Fruit fly (Drosophila melanogaster) whole organism, prepupa: ENCODE data around the gene CG14391.

Experiments
- Blimp-1 ChIP-seq: fragments of 200-800 bp; sonication (Bioruptor generic); optimal IDR thresholded peaks from 3 replicates; lab custom pipeline; 2017; ENCODE audit warnings: missing biosample characterization, missing genetic modification characterization, mild to moderate bottlenecking, moderate library complexity, missing genetic modification reagents
- CG11294 ChIP-seq: fragments of 200-800 bp; sonication (Bioruptor generic); IDR thresholded peaks from 2 replicates; pipeline ENCODE4 v1.3.6; 2022; ENCODE audit warnings: missing biosample characterization, missing genetic modification characterization
- CG11762 ChIP-seq: fragments of 200-800 bp; sonication (Bioruptor generic); optimal IDR thresholded peaks from 3 replicates; lab custom pipeline; 2016; ENCODE audit warnings: missing biosample characterization, missing genetic modification characterization; ENCODE audit not compliant: insufficient read depth
- CG11902 ChIP-seq: fragments of 200-800 bp; sonication (Bioruptor generic); optimal IDR thresholded peaks from 3 replicates; lab custom pipeline; 2016; ENCODE audit warnings: missing biosample characterization, missing genetic modification characterization
- CG15336 ChIP-seq: fragments of 200-800 bp; sonication (Bioruptor generic); IDR thresholded peaks from 2 replicates; pipeline ENCODE4 v1.3.6; 2022; ENCODE audit warnings: missing biosample characterization, missing genetic modification characterization
- CG1621 ChIP-seq: fragments of 200-800 bp; sonication (Bioruptor generic); optimal IDR thresholded peaks from 3 replicates; lab custom pipeline; 2018; ENCODE audit warnings: missing biosample characterization, mild to moderate bottlenecking, missing genetic modification characterization
- CG32006 ChIP-seq: fragments of 200-800 bp; sonication (Bioruptor generic); optimal IDR thresholded peaks from 3 replicates; lab custom pipeline; 2017; ENCODE audit warnings: missing biosample characterization, mild to moderate bottlenecking, missing genetic modification characterization
- CG4318 ChIP-seq: fragments of 200-800 bp; sonication (Bioruptor generic); optimal IDR thresholded peaks from 3 replicates; lab custom pipeline; 2017; ENCODE audit warnings: missing biosample characterization, mild to moderate bottlenecking, missing genetic modification characterization
- CG6163 ChIP-seq: fragments of 200-800 bp; sonication (Bioruptor generic); IDR thresholded peaks from 3 replicates; pipeline ENCODE4 v1.3.6; 2022; ENCODE audit warnings: missing biosample characterization, missing genetic modification characterization
- CG6792 ChIP-seq: fragments of 200-800 bp; sonication (Bioruptor generic); optimal IDR thresholded peaks from 3 replicates; lab custom pipeline; 2016; ENCODE audit warnings: missing biosample characterization, missing genetic modification characterization
- Eip78C ChIP-seq: fragments of 200-800 bp; sonication (Bioruptor generic); peaks from one replicate; lab custom pipeline; 2016; ENCODE audit warnings: missing biosample characterization, missing genetic modification characterization
- Ets21C ChIP-seq: fragments of 200-800 bp; sonication (Bioruptor generic); optimal IDR thresholded peaks from 3 replicates; lab custom pipeline; 2016; ENCODE audit warnings: missing biosample characterization, missing genetic modification characterization
- Ets96B ChIP-seq: fragments of 200-800 bp; optimal IDR thresholded peaks from 2 replicates; lab custom pipeline; 2019; ENCODE audit warnings: missing biosample characterization, mild to moderate bottlenecking, missing genetic modification characterization, moderate library complexity
- Gug ChIP-seq: fragments of 200-800 bp; sonication (Bioruptor generic); IDR thresholded peaks from 2 replicates; pipeline ENCODE4 v1.3.6; 2022; ENCODE audit warnings: missing biosample characterization, missing genetic modification characterization
- Hr39 ChIP-seq: fragments of 200-800 bp; sonication (Bioruptor generic); optimal IDR thresholded peaks from 2 replicates; lab custom pipeline; 2016; ENCODE audit warnings: missing biosample characterization, missing genetic modification characterization
- Hr4 ChIP-seq: fragments of 200-800 bp; sonication (Bioruptor generic); optimal IDR thresholded peaks from 3 replicates; lab custom pipeline; 2016; ENCODE audit warnings: missing biosample characterization, missing genetic modification characterization
- Met ChIP-seq: fragments of 200-800 bp; sonication (Bioruptor generic); optimal IDR thresholded peaks from 3 replicates; lab custom pipeline; 2016; ENCODE audit warnings: missing biosample characterization, missing genetic modification characterization
- Sox102F ChIP-seq: fragments of 200-800 bp; sonication (Bioruptor generic); optimal IDR thresholded peaks from 2 replicates; lab custom pipeline; 2016; ENCODE audit warnings: missing biosample characterization, mild to moderate bottlenecking, missing genetic modification characterization
- Sox15 ChIP-seq: fragments of 200-800 bp; sonication (Bioruptor generic); optimal IDR thresholded peaks from 3 replicates; lab custom pipeline; 2016; ENCODE audit warnings: missing biosample characterization, missing genetic modification characterization
- achi ChIP-seq: fragments of 200-800 bp; sonication (Bioruptor generic); optimal IDR thresholded peaks from 3 replicates; lab custom pipeline; 2016; ENCODE audit warnings: missing biosample characterization, missing genetic modification characterization
- acj6 ChIP-seq: fragments of 200-800 bp; sonication (Bioruptor generic); optimal IDR thresholded peaks from 3 replicates; lab custom pipeline; 2016; ENCODE audit warnings: missing biosample characterization, missing genetic modification characterization
- dac ChIP-seq: fragments of 200-800 bp; sonication (Bioruptor generic); optimal IDR thresholded peaks from 2 replicates; lab custom pipeline; 2017; ENCODE audit warnings: missing biosample characterization, mild to moderate bottlenecking, missing genetic modification characterization
- dsx ChIP-seq: fragments of 200-800 bp; optimal IDR thresholded peaks from 3 replicates; lab custom pipeline; 2019; ENCODE audit warnings: missing biosample characterization, mild to moderate bottlenecking, missing genetic modification characterization, moderate library complexity; ENCODE audit not compliant: poor library complexity, severe bottlenecking
- esn ChIP-seq: fragments of 200-800 bp; sonication (Bioruptor generic); optimal IDR thresholded peaks from 2 replicates; lab custom pipeline; 2016; ENCODE audit warnings: missing biosample characterization, mild to moderate bottlenecking, missing genetic modification characterization, moderate library complexity
- fd59A ChIP-seq: fragments of 200-800 bp; sonication (Bioruptor generic); optimal IDR thresholded peaks from 2 replicates; lab custom pipeline; 2017; ENCODE audit warnings: missing biosample characterization, mild to moderate bottlenecking, missing genetic modification characterization, missing genetic modification reagents
- fd85E ChIP-seq: fragments of 200-800 bp; sonication (Bioruptor generic); optimal IDR thresholded peaks from 3 replicates; lab custom pipeline; 2016; ENCODE audit warnings: missing biosample characterization, missing genetic modification characterization
- fkh ChIP-seq: fragments of 200-800 bp; sonication (Bioruptor generic); optimal IDR thresholded peaks from 3 replicates; lab custom pipeline; 2017; ENCODE audit warnings: missing biosample characterization, mild to moderate bottlenecking, missing genetic modification characterization, moderate library complexity
- lz ChIP-seq: fragments of 200-800 bp; sonication (Bioruptor generic); optimal IDR thresholded peaks from 3 replicates; lab custom pipeline; 2016; ENCODE audit warnings: missing biosample characterization, missing genetic modification characterization
- net ChIP-seq: fragments of 200-800 bp; sonication (Bioruptor generic); optimal IDR thresholded peaks from 3 replicates; lab custom pipeline; 2016; ENCODE audit warnings: missing biosample characterization, missing genetic modification characterization
- pdm3 ChIP-seq: fragments of 200-800 bp; sonication (Bioruptor generic); optimal IDR thresholded peaks from 3 replicates; lab custom pipeline; 2016; ENCODE audit warnings: missing biosample characterization, missing genetic modification characterization
- salr ChIP-seq, 2 experiments: fragments of 200-800 bp; sonication (Bioruptor generic); optimal IDR thresholded peaks; 3 replicates each; lab custom pipeline; 2016 to 2018; ENCODE audit warnings: missing biosample characterization in 2 of 2, missing genetic modification characterization in 2 of 2, mild to moderate bottlenecking in 1 of 2
- spab ChIP-seq: fragments of 200-800 bp; sonication (Bioruptor generic); optimal IDR thresholded peaks from 2 replicates; lab custom pipeline; 2017; ENCODE audit warnings: missing biosample characterization, mild to moderate bottlenecking, missing genetic modification characterization, missing genetic modification reagents
- vri ChIP-seq: fragments of 200-800 bp; sonication (Bioruptor generic); optimal IDR thresholded peaks from 3 replicates; lab custom pipeline; 2016; ENCODE audit warnings: missing biosample characterization, mild to moderate bottlenecking, missing genetic modification characterization

The CG14391 gene

dm6 chr3R:12716251-12716650, 21.6 kb upstream of the CG14391 start:
- TF ChIP-seq dac (GFP tag; lab: Kevin White, UChicago) (no peak), Sox102F (GFP tag; lab: Kevin White, UChicago) (no peak), pdm3 (GFP tag; lab: Kevin White, UChicago) (no peak), CG4318 (GFP tag; lab: Kevin White, UChicago) (no peak), esn (no peak), achi (GFP tag; lab: Kevin White, UChicago) (no peak), Ets96B (tag; lab: Kevin White, UChicago) (no peak), spab (no peak), acj6 (GFP tag; lab: Kevin White, UChicago) (no peak), CG32006 (no peak), Sox15 (GFP tag; lab: Kevin White, UChicago) (no peak), Met (GFP tag; lab: Kevin White, UChicago) (no peak), CG1621 (no peak), fkh (GFP tag; lab: Kevin White, UChicago) (no peak), Blimp-1 (GFP tag; lab: Kevin White, UChicago) (no peak), lz (GFP tag; lab: Kevin White, UChicago) (no peak), CG6792 (GFP tag; lab: Kevin White, UChicago) (no peak), Hr4 (no peak), dsx (GFP tag; lab: Kevin White, UChicago) (no peak)

dm6 chr3R:12715253-12715652, 20.6 kb upstream of the CG14391 start:
- TF ChIP-seq Hr39 (GFP tag; lab: Kevin White, UChicago) (no peak), CG32006 (no peak), CG11294 (GFP tag; lab: Robert Waterston, UW) (no peak), Sox102F (GFP tag; lab: Kevin White, UChicago) (no peak), CG1621 (no peak), CG4318 (GFP tag; lab: Kevin White, UChicago) (no peak), CG15336 (GFP tag; lab: Robert Waterston, UW) (no peak), net (GFP tag; lab: Kevin White, UChicago) (no peak), salr (GFP tag; optimal IDR thresholded peaks at IDR 0.05; lab: Kevin White, UChicago) (no peak), Sox15 (GFP tag; lab: Kevin White, UChicago) (no peak), CG11902 (GFP tag; lab: Kevin White, UChicago) (no peak), Eip78C (GFP tag; lab: Kevin White, UChicago) (no peak), achi (GFP tag; lab: Kevin White, UChicago) (no peak), CG11762 (GFP tag; lab: Kevin White, UChicago) (no peak), fd59A (GFP tag; lab: Kevin White, UChicago) (no peak), CG6163 (GFP tag; lab: Robert Waterston, UW) (no peak), Ets96B (tag; lab: Kevin White, UChicago) (no peak)

- TF ChIP-seq CG6163 (GFP tag; lab: Robert Waterston, UW) (0 out of 3 replicates have a peak, but pooled peaks have one; percentile 25), Gug (GFP tag; lab: Robert Waterston, UW) (0 out of 2 replicates have a peak, but pooled peaks have one; percentile 22)
Measured at dm6 chr3R:12712178-12713172, 17.8 kb upstream of the CG14391 start, which contains the start of gene PolQ. Gene PolQ (minus strand): TSS chr3R:12712299.

dm6 chr3R:12704861-12705260, 10.2 kb upstream of the CG14391 start, which contains the start of gene CG12279:
Gene CG12279 (plus strand): TSS chr3R:12705094.
- TF ChIP-seq CG4318 (GFP tag; lab: Kevin White, UChicago) = no peak
- TF ChIP-seq fd59A (GFP tag; lab: Kevin White, UChicago) = no peak
- no peak for TF ChIP-seq Ets21C
- no peak for TF ChIP-seq fkh (GFP tag; lab: Kevin White, UChicago)
- no peak for TF ChIP-seq CG1621
- no peak for TF ChIP-seq fd85E
- no peak for TF ChIP-seq dsx (GFP tag; lab: Kevin White, UChicago)
- TF ChIP-seq Hr39 (GFP tag; lab: Kevin White, UChicago) = no peak
- no peak for TF ChIP-seq vri (GFP tag; lab: Kevin White, UChicago)
- no peak for TF ChIP-seq Eip78C (GFP tag; lab: Kevin White, UChicago)
